Fruit fly (Drosophila melanogaster): ENCODE results near the gene TBC1D5.

The TBC1D5 gene

DNA sequence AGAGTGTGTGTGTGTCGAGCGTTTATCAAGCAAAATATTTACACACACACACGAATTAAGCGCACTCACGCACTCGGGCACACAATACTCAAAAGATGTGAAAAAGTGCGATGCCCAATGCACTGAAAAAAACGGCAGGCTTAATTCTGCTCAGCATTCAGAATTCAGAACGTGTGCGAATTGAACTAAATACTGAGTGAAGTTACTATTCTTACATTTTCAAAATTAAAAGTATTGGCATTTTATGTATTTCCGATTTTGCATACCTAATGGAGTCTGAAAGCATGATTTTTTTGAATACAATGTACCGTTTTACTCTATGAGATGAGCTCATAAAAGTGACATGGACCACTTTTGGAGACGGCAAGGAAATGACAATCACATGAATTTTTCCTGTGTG is 14.7 kb downstream of the TBC1D5 start (continued):
- TF ChIP-seq NC2β (GFP tag; optimal IDR thresholded peaks at IDR 0.05) = no peak
- no peak for TF ChIP-seq HLH3B (GFP tag; IDR thresholded peaks at IDR 0.05)
- TF ChIP-seq row (GFP tag; IDR thresholded peaks at IDR 0.05) = no peak
- TF ChIP-seq kni (GFP tag; optimal IDR thresholded peaks at IDR 0.05) = no peak
- no peak for TF ChIP-seq seq (GFP tag; IDR thresholded peaks at IDR 0.05)
- no peak for TF ChIP-seq gsb-n (tag; optimal IDR thresholded peaks at IDR 0.05)
- no peak for TF ChIP-seq CG6272 (GFP tag; IDR thresholded peaks at IDR 0.05)
- TF ChIP-seq PHDP (tag; optimal IDR thresholded peaks at IDR 0.05) = no peak
- no peak for TF ChIP-seq esg (GFP tag; conservative IDR thresholded peaks at IDR 0.05)
- no peak for TF ChIP-seq Blimp-1 (GFP tag; optimal IDR thresholded peaks at IDR 0.05)
- no peak for TF ChIP-seq MTF-1 (GFP tag; optimal IDR thresholded peaks at IDR 0.05; ENCODE audit: borderline replicate concordance)
- no peak for TF ChIP-seq CG8944 (GFP tag; optimal IDR thresholded peaks at IDR 0.05)
- TF ChIP-seq CrebB (tag; optimal IDR thresholded peaks at IDR 0.05) = no peak
- TF ChIP-seq NFAT (GFP tag; IDR thresholded peaks at IDR 0.05) = no peak
- TF ChIP-seq Vsx1 (GFP tag; optimal IDR thresholded peaks at IDR 0.05) = no peak
- no peak for TF ChIP-seq CG10209 (GFP tag; optimal IDR thresholded peaks at IDR 0.05)
- no peak for TF ChIP-seq CG1529 (GFP tag; optimal IDR thresholded peaks at IDR 0.05)
- no peak for TF ChIP-seq scrt (GFP tag; optimal IDR thresholded peaks at IDR 0.05)
- TF ChIP-seq Side (GFP tag; optimal IDR thresholded peaks at IDR 0.05) = no peak
- TF ChIP-seq CG30020 (tag; optimal IDR thresholded peaks at IDR 0.05) = no peak
- no peak for TF ChIP-seq Mes4 (GFP tag; optimal IDR thresholded peaks at IDR 0.05)
- no peak for TF ChIP-seq D (optimal IDR thresholded peaks at IDR 0.05)
- no peak for TF ChIP-seq D (GFP tag; optimal IDR thresholded peaks at IDR 0.05)
- TF ChIP-seq CG2678 (tag; optimal IDR thresholded peaks at IDR 0.05) = peak; percentile 20
- no peak for TF ChIP-seq CG31441 (GFP tag; IDR thresholded peaks at IDR 0.05)
- TF ChIP-seq sens (GFP tag) = no peak
- no peak for TF ChIP-seq otp (GFP tag; IDR thresholded peaks at IDR 0.05)
- no peak for TF ChIP-seq gt (GFP tag; IDR thresholded peaks at IDR 0.05)
- no peak for TF ChIP-seq vfl (GFP tag; optimal IDR thresholded peaks at IDR 0.05)
- TF ChIP-seq gem (tag; optimal IDR thresholded peaks at IDR 0.05) = peak; percentile 32
- TF ChIP-seq z (GFP tag; IDR thresholded peaks at IDR 0.05) = no peak
- peak; percentile 17; the same call in 1 of the 2 replicates for TF ChIP-seq Ptx1 (GFP tag; IDR thresholded peaks at IDR 0.05)
- no peak for TF ChIP-seq Ets65A (GFP tag)
- TF ChIP-seq CG3281 (GFP tag; optimal IDR thresholded peaks at IDR 0.05) = peak; percentile 17
- TF ChIP-seq klu (GFP tag; IDR thresholded peaks at IDR 0.05) = no peak
- TF ChIP-seq sisA (GFP tag; IDR thresholded peaks at IDR 0.05) = no peak
- TF ChIP-seq Hand (GFP tag; optimal IDR thresholded peaks at IDR 0.05) = peak; percentile 6
- TF ChIP-seq Gsc (GFP tag; IDR thresholded peaks at IDR 0.05) = no peak
- TF ChIP-seq bsh (GFP tag; optimal IDR thresholded peaks at IDR 0.05) = no peak
- no peak for TF ChIP-seq CG2116 (GFP tag; optimal IDR thresholded peaks at IDR 0.05)
- TF ChIP-seq ham (GFP tag; IDR thresholded peaks at IDR 0.05) = no peak
- TF ChIP-seq gcm2 (GFP tag; optimal IDR thresholded peaks at IDR 0.05) = no peak
- no peak for TF ChIP-seq CG17385 (GFP tag; optimal IDR thresholded peaks at IDR 0.05)

DNA sequence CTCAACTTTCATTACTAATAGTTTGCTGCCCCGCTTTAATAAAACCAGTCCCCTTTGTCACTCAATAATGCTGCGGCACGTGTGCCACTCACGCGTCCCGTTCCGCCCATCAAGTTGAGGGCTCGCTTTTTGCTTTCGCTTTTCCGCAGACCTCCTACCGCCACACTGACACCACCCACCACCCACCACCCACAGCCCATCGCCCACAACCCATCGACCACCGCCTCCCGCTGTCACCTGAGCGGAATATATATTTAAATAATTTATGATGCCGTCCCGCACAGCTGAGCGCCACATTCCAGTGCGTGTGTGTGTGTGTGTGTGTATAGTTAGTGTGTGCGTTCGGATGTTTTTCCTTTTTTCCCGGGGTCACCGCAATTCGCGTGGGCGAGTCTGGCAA is 30.1 kb downstream of the TBC1D5 start:
- TF ChIP-seq Hey (tag; optimal IDR thresholded peaks at IDR 0.05) (peak; percentile 68), cwo (GFP tag; optimal IDR thresholded peaks at IDR 0.05) (peak; percentile 52), CG3995 (GFP tag; optimal IDR thresholded peaks at IDR 0.05) (no peak), abd-A (tag; optimal IDR thresholded peaks at IDR 0.05) (peak; percentile 12), wor (GFP tag; IDR thresholded peaks at IDR 0.05) (no peak), klu (GFP tag; IDR thresholded peaks at IDR 0.05) (no peak), lbe (GFP tag; optimal IDR thresholded peaks at IDR 0.05) (no peak), CG1832 (GFP tag; optimal IDR thresholded peaks at IDR 0.05) (no peak)

Data from whole organism, embryonic.